Worm (Caenorhabditis elegans): ENCODE results near the gene ttbk-3.

Gene ttbk-3

ce11 chrIV:9872786-9873185, 17.0 kb downstream of the ttbk-3 start:
- TF ChIP-seq nhr-80 (tag; optimal IDR thresholded peaks at IDR 0.05) (peak; percentile 62), lin-26 (GFP tag; IDR thresholded peaks at IDR 0.05) (no peak)

ce11 chrIV:9872210-9872609, 17.5 kb downstream of the ttbk-3 start:
- TF ChIP-seq die-1 (tag; optimal IDR thresholded peaks at IDR 0.05) (no peak), xnd-1 (tag; optimal IDR thresholded peaks at IDR 0.05) (no peak), F37B4.10 (GFP tag; IDR thresholded peaks at IDR 0.05) (no peak), attf-6 (GFP tag; IDR thresholded peaks at IDR 0.05) (no peak), mel-28 (tag; optimal IDR thresholded peaks at IDR 0.05; ENCODE audit: borderline replicate concordance) (no peak), aptf-3 (GFP tag; IDR thresholded peaks at IDR 0.05) (no peak), egl-18 (GFP tag; IDR thresholded peaks at IDR 0.05) (no peak), fkh-3 (tag; optimal IDR thresholded peaks at IDR 0.05) (no peak), Y67H2A.10 (GFP tag; conservative IDR thresholded peaks at IDR 0.05) (no peak), F10E7.11 (tag; optimal IDR thresholded peaks at IDR 0.05) (no peak), dox-1 (GFP tag; IDR thresholded peaks at IDR 0.05) (no peak)

ce11 chrIV:9869344-9869743, 20.4 kb downstream of the ttbk-3 start:
- TF ChIP-seq tbx-9 (tag; optimal IDR thresholded peaks at IDR 0.05; ENCODE audit: borderline replicate concordance): no peak
- peak; percentile 38 for TF ChIP-seq pha-4 (tag; optimal IDR thresholded peaks at IDR 0.05)

ce11 chrIV:9867915-9868314, 21.8 kb downstream of the ttbk-3 start:
- TF ChIP-seq F22D6.2 (tag; optimal IDR thresholded peaks at IDR 0.05) (peak; percentile 70), dpl-1 (GFP tag; optimal IDR thresholded peaks at IDR 0.05) (no peak), bed-2 (GFP tag; IDR thresholded peaks at IDR 0.05) (no peak), F55B11.4 (tag; optimal IDR thresholded peaks at IDR 0.05; ENCODE audit: borderline replicate concordance, insufficient read depth) (no peak), ztf-28 (GFP tag; IDR thresholded peaks at IDR 0.05) (no peak), F23B12.7 (tag; optimal IDR thresholded peaks at IDR 0.05; ENCODE audit: insufficient read depth) (no peak), chd-7 (tag; optimal IDR thresholded peaks at IDR 0.05) (peak; percentile 26), sptf-2 (GFP tag; optimal IDR thresholded peaks at IDR 0.05) (no peak), pha-4 (tag; optimal IDR thresholded peaks at IDR 0.05) (no peak), F39B2.1 (GFP tag; IDR thresholded peaks at IDR 0.05) (no peak), ceh-100 (GFP tag; IDR thresholded peaks at IDR 0.05) (no peak), nhr-120 (GFP tag; IDR thresholded peaks at IDR 0.05) (no peak), D2030.7 (GFP tag; IDR thresholded peaks at IDR 0.05) (no peak), ama-1 (optimal IDR thresholded peaks at IDR 0.05) (no peak), ama-1 (GFP tag; optimal IDR thresholded peaks at IDR 0.05) (no peak), Y67H2A.10 (GFP tag; conservative IDR thresholded peaks at IDR 0.05) (no peak), lin-40 (tag; optimal IDR thresholded peaks at IDR 0.05) (peak; percentile 84), zim-3 (tag; optimal IDR thresholded peaks at IDR 0.05) (no peak), mcd-1 (GFP tag; IDR thresholded peaks at IDR 0.05) (no peak), hlh-12 (tag; optimal IDR thresholded peaks at IDR 0.05) (no peak), zfh-2 (GFP tag; conservative IDR thresholded peaks at IDR 0.05) (no peak), sdz-38 (tag; optimal IDR thresholded peaks at IDR 0.05) (no peak), lin-35 (GFP tag; optimal IDR thresholded peaks at IDR 0.05) (no peak), hsf-1 (GFP tag; IDR thresholded peaks at IDR 0.05) (peak; percentile 76), hmg-20 (GFP tag; IDR thresholded peaks at IDR 0.05) (no peak), ztf-25 (GFP tag; IDR thresholded peaks at IDR 0.05) (no peak), sea-2 (GFP tag; IDR thresholded peaks at IDR 0.05) (no peak), F33H1.4 (GFP tag; IDR thresholded peaks at IDR 0.05) (no peak), ztf-26 (tag; optimal IDR thresholded peaks at IDR 0.05) (peak; percentile 84), snpc-1.1 (tag; optimal IDR thresholded peaks at IDR 0.05; ENCODE audit: insufficient read depth) (no peak), attf-3 (GFP tag; conservative IDR thresholded peaks at IDR 0.05) (no peak), xnd-1 (tag; optimal IDR thresholded peaks at IDR 0.05) (no peak), tbp1 (GFP tag; optimal IDR thresholded peaks at IDR 0.05) (peak; percentile 3), hmg-1.2 (GFP tag; IDR thresholded peaks at IDR 0.05) (no peak)
